Fruit fly (Drosophila melanogaster): ENCODE results near the gene side.

The side gene

dm6 chr3R:27437308-27437707, at the start of gene side (continued):
- TF ChIP-seq sug (tag; optimal IDR thresholded peaks at IDR 0.05) (no peak), CG11560 (tag; IDR thresholded peaks at IDR 0.05) (no peak), CG11723 (GFP tag; optimal IDR thresholded peaks at IDR 0.05) (no peak), CG33557 (GFP tag; optimal IDR thresholded peaks at IDR 0.05) (no peak), CG2129 (GFP tag; IDR thresholded peaks at IDR 0.05; ENCODE audit: partially characterized antibody) (no peak), Bdp1 (GFP tag; optimal IDR thresholded peaks at IDR 0.05) (no peak), Scr (GFP tag; IDR thresholded peaks at IDR 0.05; ENCODE audit: partially characterized antibody) (no peak), Hr51 (GFP tag; optimal IDR thresholded peaks at IDR 0.05) (no peak), TFAM (GFP tag; optimal IDR thresholded peaks at IDR 0.05) (no peak), CG6854 (GFP tag; optimal IDR thresholded peaks at IDR 0.05) (no peak), CG14710 (tag; optimal IDR thresholded peaks at IDR 0.05) (no peak), CG5953 (GFP tag; IDR thresholded peaks at IDR 0.05) (no peak), Fer1 (GFP tag; optimal IDR thresholded peaks at IDR 0.05) (peak; percentile 12), ro (GFP tag; IDR thresholded peaks at IDR 0.05) (no peak), jigr1 (GFP tag; IDR thresholded peaks at IDR 0.05) (no peak), CG7928 (GFP tag; optimal IDR thresholded peaks at IDR 0.05) (no peak), CG13296 (GFP tag; optimal IDR thresholded peaks at IDR 0.05) (no peak), D19B (GFP tag; optimal IDR thresholded peaks at IDR 0.05) (no peak), nom (GFP tag; optimal IDR thresholded peaks at IDR 0.05) (no peak), bowl (GFP tag; IDR thresholded peaks at IDR 0.05) (no peak), ara (GFP tag; IDR thresholded peaks at IDR 0.05) (no peak; the same call in 1 of the 2 replicates), repo (GFP tag; optimal IDR thresholded peaks at IDR 0.05) (no peak), HHEX (GFP tag; optimal IDR thresholded peaks at IDR 0.05) (no peak), Rfx (GFP tag; IDR thresholded peaks at IDR 0.05) (no peak), gro (GFP tag; optimal IDR thresholded peaks at IDR 0.05) (no peak), CG18262 (tag; optimal IDR thresholded peaks at IDR 0.05) (no peak), CG10565 (GFP tag; optimal IDR thresholded peaks at IDR 0.05) (no peak), Ptx1 (GFP tag; IDR thresholded peaks at IDR 0.05) (no peak), CG11504 (tag; optimal IDR thresholded peaks at IDR 0.05) (peak; percentile 99), dan (GFP tag; IDR thresholded peaks at IDR 0.05) (no peak), CG14965 (GFP tag; optimal IDR thresholded peaks at IDR 0.05; ENCODE audit: borderline replicate concordance) (no peak), Hmr (GFP tag; optimal IDR thresholded peaks at IDR 0.05) (peak; percentile 12), caup (GFP tag; optimal IDR thresholded peaks at IDR 0.05; ENCODE audit: severe bottlenecking) (no peak), tx (GFP tag; optimal IDR thresholded peaks at IDR 0.05) (no peak), wdn (GFP tag; IDR thresholded peaks at IDR 0.05) (0 out of 2 replicates have a peak, but pooled peaks have one; percentile 17), vvl (GFP tag; IDR thresholded peaks at IDR 0.05) (no peak), CG18619 (GFP tag; optimal IDR thresholded peaks at IDR 0.05) (no peak), CG3407 (GFP tag; optimal IDR thresholded peaks at IDR 0.05) (no peak), CG11247 (GFP tag; IDR thresholded peaks at IDR 0.05) (no peak), lola (GFP tag; optimal IDR thresholded peaks at IDR 0.05) (no peak), tup (GFP tag; optimal IDR thresholded peaks at IDR 0.05) (no peak), her (GFP tag; optimal IDR thresholded peaks at IDR 0.05) (no peak), sna (GFP tag; IDR thresholded peaks at IDR 0.05; ENCODE audit: partially characterized antibody) (no peak), Atf6 (GFP tag; IDR thresholded peaks at IDR 0.05) (no peak), chif (GFP tag; optimal IDR thresholded peaks at IDR 0.05) (no peak), psq (GFP tag; optimal IDR thresholded peaks at IDR 0.05) (no peak), HmgZ (tag; optimal IDR thresholded peaks at IDR 0.05) (no peak), usp (GFP tag; optimal IDR thresholded peaks at IDR 0.05) (no peak), gem (tag; optimal IDR thresholded peaks at IDR 0.05) (no peak), danr (GFP tag; IDR thresholded peaks at IDR 0.05) (no peak), Atf-2 (GFP tag; optimal IDR thresholded peaks at IDR 0.05) (no peak)
